Worm (Caenorhabditis elegans): Measurements from ENCODE around the gene C13A2.5.

The C13A2.5 gene

DNA sequence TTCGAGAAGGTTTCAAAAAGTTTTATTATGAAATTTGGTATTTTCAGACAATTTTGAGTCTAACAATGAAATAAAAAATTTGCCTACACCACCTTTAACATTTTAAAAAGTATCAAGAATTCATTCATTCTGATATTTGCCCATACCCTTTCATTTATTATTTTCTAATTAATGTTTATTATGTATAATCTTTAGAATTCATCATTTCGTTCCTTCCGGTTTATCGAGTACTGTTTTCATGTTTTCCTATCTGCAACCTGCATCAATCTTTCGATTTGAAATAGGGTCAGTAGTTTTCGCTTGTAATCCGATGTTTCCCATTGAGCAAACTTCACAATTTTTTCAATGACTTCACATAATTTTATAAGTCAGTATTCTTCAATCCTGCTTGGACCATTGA, 6.2 kb upstream of the C13A2.5 start, which contains the start of gene C13A2.6:
Gene C13A2.6 (plus strand): TSS at position 301 of the 400 bp plus-strand sequence.
- TF ChIP-seq lim-6 (tag; optimal IDR thresholded peaks at IDR 0.05): no peak
- TF ChIP-seq unc-3 (GFP tag; conservative IDR thresholded peaks at IDR 0.05): no peak
- no peak for TF ChIP-seq unc-3 (tag; optimal IDR thresholded peaks at IDR 0.05)
- no peak for TF ChIP-seq lin-11 (tag; optimal IDR thresholded peaks at IDR 0.05)
- no peak for TF ChIP-seq ztf-16 (tag; optimal IDR thresholded peaks at IDR 0.05)
- TF ChIP-seq sox-4 (tag; optimal IDR thresholded peaks at IDR 0.05): no peak
- TF ChIP-seq nfya-1 (tag; optimal IDR thresholded peaks at IDR 0.05): no peak
- TF ChIP-seq tbx-7 (tag; optimal IDR thresholded peaks at IDR 0.05): no peak
- TF ChIP-seq hlh-15 (tag; optimal IDR thresholded peaks at IDR 0.05): no peak
- TF ChIP-seq pqm-1 (tag; optimal IDR thresholded peaks at IDR 0.05): no peak
- no peak for TF ChIP-seq gmeb-2 (tag; optimal IDR thresholded peaks at IDR 0.05)
- no peak for TF ChIP-seq tbx-2 (tag; optimal IDR thresholded peaks at IDR 0.05)
- no peak for TF ChIP-seq T23F11.4 (GFP tag; optimal IDR thresholded peaks at IDR 0.05)
- no peak for TF ChIP-seq C38D4.7 (GFP tag; optimal IDR thresholded peaks at IDR 0.05)
- TF ChIP-seq ref-2 (tag; optimal IDR thresholded peaks at IDR 0.05): no peak
- TF ChIP-seq hlh-8 (tag; optimal IDR thresholded peaks at IDR 0.05): no peak
- no peak for TF ChIP-seq ceh-2 (tag; optimal IDR thresholded peaks at IDR 0.05)
- TF ChIP-seq sdc-2 (tag; optimal IDR thresholded peaks at IDR 0.05): no peak
- TF ChIP-seq ets-4 (tag; optimal IDR thresholded peaks at IDR 0.05): no peak

DNA sequence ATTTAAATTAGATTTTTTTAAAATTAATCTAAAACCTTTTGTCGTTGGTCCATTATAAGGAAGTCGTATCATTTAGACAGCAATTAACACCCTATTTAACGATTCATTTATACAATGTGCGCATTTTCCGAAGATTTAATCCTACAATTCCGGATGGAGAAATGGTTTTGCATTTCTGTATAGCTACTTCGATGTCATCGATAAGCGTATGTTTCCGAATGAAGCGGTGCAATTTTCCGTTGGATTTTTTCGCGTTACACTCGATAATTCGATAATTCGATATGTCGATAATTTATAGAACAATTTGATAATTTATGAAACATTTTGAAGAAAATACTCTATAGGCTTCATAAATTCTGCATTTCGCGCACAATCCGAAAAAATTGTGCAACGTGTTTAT, 599 bp upstream of the C13A2.5 start, which contains the start of gene C13A2.10:
Gene C13A2.10 (minus strand): TSS at position 101 of the 400 bp plus-strand sequence.
- TF ChIP-seq ceh-24 (tag; optimal IDR thresholded peaks at IDR 0.05) (no peak), ceh-19 (GFP tag; optimal IDR thresholded peaks at IDR 0.05) (no peak), hlh-6 (tag; optimal IDR thresholded peaks at IDR 0.05) (no peak), ceh-9 (tag; optimal IDR thresholded peaks at IDR 0.05) (no peak), F13H6.1 (tag; optimal IDR thresholded peaks at IDR 0.05) (no peak)

DNA sequence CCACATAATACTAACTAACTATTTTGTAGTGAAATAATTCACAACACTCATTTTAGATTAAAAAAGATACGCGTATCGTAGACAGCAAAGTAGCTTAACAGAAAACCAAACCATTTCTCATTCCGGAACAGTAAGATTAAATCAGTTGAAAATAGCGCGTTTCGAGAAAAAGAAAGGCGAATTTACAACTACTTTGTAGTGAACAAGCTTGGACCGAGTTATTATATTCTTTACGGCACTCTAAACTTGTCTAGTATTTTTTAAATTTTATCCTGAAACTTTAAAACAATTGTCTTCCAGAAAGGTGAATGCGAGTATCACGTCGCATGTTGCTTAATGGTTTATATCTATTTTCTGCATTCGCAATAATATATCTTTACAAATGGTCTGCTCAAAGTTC, 3.5 kb downstream of the C13A2.5 start, which contains the start of gene C13A2.4:
Gene C13A2.4 (plus strand): TSS at position 301 of the 400 bp plus-strand sequence.
- no peak for TF ChIP-seq lin-11 (tag; optimal IDR thresholded peaks at IDR 0.05)
- TF ChIP-seq hlh-15 (tag; optimal IDR thresholded peaks at IDR 0.05): no peak
- no peak for TF ChIP-seq C08G9.2 (tag; optimal IDR thresholded peaks at IDR 0.05)
- TF ChIP-seq pros-1 (tag; optimal IDR thresholded peaks at IDR 0.05): no peak
- no peak for TF ChIP-seq ceh-30 (tag; optimal IDR thresholded peaks at IDR 0.05)
- no peak for TF ChIP-seq ets-4 (tag; optimal IDR thresholded peaks at IDR 0.05)
- TF ChIP-seq unc-3 (GFP tag; conservative IDR thresholded peaks at IDR 0.05): no peak
- TF ChIP-seq unc-3 (tag; optimal IDR thresholded peaks at IDR 0.05): no peak
- TF ChIP-seq pag-3 (tag; optimal IDR thresholded peaks at IDR 0.05; ENCODE audit: borderline replicate concordance): no peak
- TF ChIP-seq ceh-31 (tag; optimal IDR thresholded peaks at IDR 0.05): no peak

DNA sequence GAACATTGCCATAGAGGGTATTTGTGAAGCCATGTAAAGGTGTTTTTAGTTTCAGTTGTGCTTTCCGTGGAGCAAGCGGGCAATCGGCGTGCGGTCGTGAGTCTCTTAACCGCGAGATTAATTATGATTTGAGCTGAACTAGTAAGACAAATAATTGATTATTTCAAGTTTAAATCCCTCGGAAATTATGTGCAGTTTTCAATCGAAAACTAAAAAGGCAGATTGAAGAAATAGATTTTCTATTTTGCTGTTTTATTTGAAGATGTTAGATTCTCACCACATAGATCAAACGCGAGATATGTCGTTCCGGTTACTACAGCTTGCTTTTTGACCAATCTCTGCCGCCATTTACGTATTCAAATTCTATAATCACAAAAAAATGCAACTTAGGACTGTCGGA, 6.4 kb downstream of the C13A2.5 start, which contains the start of gene C13A2.3:
Gene C13A2.3 (plus strand): TSS at position 301 of the 400 bp plus-strand sequence.
- TF ChIP-seq hlh-6 (tag; optimal IDR thresholded peaks at IDR 0.05): no peak
- TF ChIP-seq C38D4.7 (GFP tag; optimal IDR thresholded peaks at IDR 0.05): no peak
- TF ChIP-seq pqm-1 (tag; optimal IDR thresholded peaks at IDR 0.05): no peak
- no peak for TF ChIP-seq Y22D7AL.16 (tag; optimal IDR thresholded peaks at IDR 0.05)
- no peak for TF ChIP-seq sdc-2 (tag; optimal IDR thresholded peaks at IDR 0.05)
- TF ChIP-seq hlh-15 (tag; optimal IDR thresholded peaks at IDR 0.05): no peak
- no peak for TF ChIP-seq elt-2 (tag; optimal IDR thresholded peaks at IDR 0.05)
- no peak for TF ChIP-seq unc-55 (GFP tag; optimal IDR thresholded peaks at IDR 0.05)
- TF ChIP-seq K09A11.1 (tag; optimal IDR thresholded peaks at IDR 0.05; ENCODE audit: insufficient read depth): no peak
- no peak for TF ChIP-seq rnt-1 (tag; optimal IDR thresholded peaks at IDR 0.05)
- no peak for TF ChIP-seq tbx-7 (tag; optimal IDR thresholded peaks at IDR 0.05)

- TF ChIP-seq pros-1 (tag; optimal IDR thresholded peaks at IDR 0.05): no peak
Measured at ce11 chrV:7288699-7289098, 13.1 kb downstream of the C13A2.5 start, which contains the start of gene C13A2.1. C13A2.1 (plus strand) TSS chrV:7288999.
